Worm (Caenorhabditis elegans): Measurements from ENCODE around the gene polq-1.

- TF ChIP-seq unc-62 (GFP tag; optimal IDR thresholded peaks at IDR 0.05) (no peak), aly-2 (tag; optimal IDR thresholded peaks at IDR 0.05) (no peak), nhr-23 (tag; optimal IDR thresholded peaks at IDR 0.05) (no peak), ama-1 (optimal IDR thresholded peaks at IDR 0.05) (peak; percentile 50), nhr-28 (tag; optimal IDR thresholded peaks at IDR 0.05) (no peak), pqm-1 (tag; optimal IDR thresholded peaks at IDR 0.05) (no peak), snpc-4 (tag; optimal IDR thresholded peaks at IDR 0.05) (no peak), pha-4 (tag; optimal IDR thresholded peaks at IDR 0.05) (no peak), lin-39 (tag; optimal IDR thresholded peaks at IDR 0.05) (no peak), ztf-11 (tag; optimal IDR thresholded peaks at IDR 0.05) (no peak), elt-1 (tag; optimal IDR thresholded peaks at IDR 0.05) (peak; percentile 62)
Measured at ce11 chrIII:5840815-5841573, 38.0 kb upstream of the polq-1 start.

Measured in whole organism, L3 larva.